Worm (Caenorhabditis elegans) whole organism, late embryonic: ENCODE results near the gene F59A6.10.

Experiments used
- C38D4.7 ChIP-seq: fragments of 200-800 bp; sonication (Bioruptor generic); optimal IDR thresholded peaks from 2 replicates; lab custom pipeline; 2018; ENCODE audit warnings: mild to moderate bottlenecking, missing genetic modification characterization, moderate library complexity, missing compliant biosample characterization
- F13H6.1 ChIP-seq: sonication (generic microtip); optimal IDR thresholded peaks from 2 replicates; lab custom pipeline; 2016; ENCODE audit warnings: missing genetic modification characterization, missing compliant biosample characterization
- K02D7.2 ChIP-seq: sonication (generic microtip); optimal IDR thresholded peaks from 2 replicates; lab custom pipeline; 2017; ENCODE audit warnings: mild to moderate bottlenecking, missing genetic modification characterization, missing compliant biosample characterization
- T23F11.4 ChIP-seq: fragments of 200-800 bp; sonication (Bioruptor generic); optimal IDR thresholded peaks from 2 replicates; lab custom pipeline; 2018; ENCODE audit warnings: mild to moderate bottlenecking, missing genetic modification characterization, missing compliant biosample characterization
- Y22D7AL.16 ChIP-seq: sonication (generic microtip); optimal IDR thresholded peaks from 2 replicates; lab custom pipeline; 2016; ENCODE audit warnings: missing genetic modification characterization, missing compliant biosample characterization
- ahr-1 ChIP-seq: sonication (generic microtip); optimal IDR thresholded peaks from 2 replicates; lab custom pipeline; 2016; ENCODE audit warnings: missing genetic modification characterization, missing compliant biosample characterization
- ama-1 ChIP-seq: fragments of 150-350 bp; optimal IDR thresholded peaks from 2 replicates; lab custom pipeline; 2014
- ceh-18 ChIP-seq: sonication (generic microtip); optimal IDR thresholded peaks from 2 replicates; lab custom pipeline; 2016; ENCODE audit warnings: missing genetic modification characterization, missing compliant biosample characterization
- ceh-22 ChIP-seq: sonication (generic microtip); optimal IDR thresholded peaks from 2 replicates; lab custom pipeline; 2017; ENCODE audit warnings: missing biosample characterization, missing genetic modification characterization
- ceh-30 ChIP-seq: fragments of 150-350 bp; optimal IDR thresholded peaks from 2 replicates; lab custom pipeline; 2014; ENCODE audit warnings: missing biosample characterization, missing genetic modification characterization
- ceh-31 ChIP-seq: sonication (generic microtip); optimal IDR thresholded peaks from 2 replicates; lab custom pipeline; 2016; ENCODE audit warnings: missing genetic modification characterization, missing compliant biosample characterization
- ceh-34 ChIP-seq: sonication (generic microtip); optimal IDR thresholded peaks from 2 replicates; lab custom pipeline; 2016; ENCODE audit warnings: mild to moderate bottlenecking, missing genetic modification characterization, missing compliant biosample characterization
- ceh-45 ChIP-seq: fragments of 200-800 bp; sonication (Bioruptor generic); IDR thresholded peaks from 2 replicates; pipeline ENCODE4 v1.3.6; 2022; ENCODE audit warnings: missing genetic modification reagents, missing genetic modification characterization, missing compliant biosample characterization
- ceh-6 ChIP-seq: fragments of 200-800 bp; sonication (Bioruptor generic); optimal IDR thresholded peaks from 2 replicates; lab custom pipeline; 2018; ENCODE audit warnings: mild to moderate bottlenecking, missing genetic modification characterization, missing compliant biosample characterization
- che-1 ChIP-seq: sonication (generic microtip); optimal IDR thresholded peaks from 2 replicates; lab custom pipeline; 2016; ENCODE audit warnings: mild to moderate bottlenecking, missing genetic modification characterization, missing compliant biosample characterization
- dve-1 ChIP-seq: sonication (generic microtip); optimal IDR thresholded peaks from 2 replicates; lab custom pipeline; 2017; ENCODE audit warnings: antibody characterized with exemption, mild to moderate bottlenecking, missing genetic modification characterization, missing compliant biosample characterization
- elt-2 ChIP-seq: sonication (generic microtip); optimal IDR thresholded peaks from 2 replicates; lab custom pipeline; 2016; ENCODE audit warnings: missing genetic modification reagents, missing genetic modification characterization, missing compliant biosample characterization
- ets-4 ChIP-seq: sonication (generic microtip); optimal IDR thresholded peaks from 2 replicates; lab custom pipeline; 2016; ENCODE audit warnings: missing genetic modification characterization, missing compliant biosample characterization
- eyg-1 ChIP-seq: sonication (generic microtip); optimal IDR thresholded peaks from 2 replicates; lab custom pipeline; 2016; ENCODE audit warnings: missing genotype, missing genetic modification characterization, missing compliant biosample characterization
- fkh-10 ChIP-seq: fragments of 150-350 bp; optimal IDR thresholded peaks from 2 replicates; lab custom pipeline; 2014; ENCODE audit warnings: missing biosample characterization, missing genetic modification reagents, missing genetic modification characterization
- fkh-6 ChIP-seq: sonication (generic microtip); optimal IDR thresholded peaks from 2 replicates; lab custom pipeline; 2016; ENCODE audit warnings: missing genetic modification characterization, missing compliant biosample characterization
- hlh-15 ChIP-seq: sonication (generic microtip); optimal IDR thresholded peaks from 2 replicates; lab custom pipeline; 2016; ENCODE audit warnings: missing genetic modification characterization, missing compliant biosample characterization
- lin-11 ChIP-seq: fragments of 200-800 bp; sonication (Bioruptor generic); optimal IDR thresholded peaks from 2 replicates; lab custom pipeline; 2018; ENCODE audit warnings: mild to moderate bottlenecking, missing genetic modification characterization, missing compliant biosample characterization
- nfya-1 ChIP-seq: sonication (generic microtip); optimal IDR thresholded peaks from 2 replicates; lab custom pipeline; 2017; ENCODE audit warnings: missing genetic modification characterization, mild to moderate bottlenecking, missing compliant biosample characterization, antibody characterized with exemption, moderate library complexity
- nhr-11 ChIP-seq: fragments of 150-350 bp; optimal IDR thresholded peaks from 2 replicates; lab custom pipeline; 2014; ENCODE audit warnings: missing biosample characterization, missing genetic modification characterization
- nhr-232 ChIP-seq: sonication (generic microtip); optimal IDR thresholded peaks from 2 replicates; lab custom pipeline; 2016; ENCODE audit warnings: missing genetic modification characterization, missing compliant biosample characterization
- npax-4 ChIP-seq: sonication (generic microtip); optimal IDR thresholded peaks from 2 replicates; lab custom pipeline; 2016; ENCODE audit warnings: missing genetic modification characterization, missing compliant biosample characterization
- odd-2 ChIP-seq: sonication (generic microtip); optimal IDR thresholded peaks from 2 replicates; lab custom pipeline; 2017; ENCODE audit warnings: antibody characterized with exemption, mild to moderate bottlenecking, missing genetic modification characterization, missing compliant biosample characterization
- pha-2 ChIP-seq: sonication (generic microtip); optimal IDR thresholded peaks from 2 replicates; lab custom pipeline; 2017; ENCODE audit warnings: mild to moderate bottlenecking, missing genetic modification characterization, missing compliant biosample characterization
- pros-1 ChIP-seq: fragments of 150-350 bp; optimal IDR thresholded peaks from 2 replicates; lab custom pipeline; 2014; ENCODE audit warnings: missing biosample characterization, missing genetic modification reagents, missing genetic modification characterization
- rnt-1 ChIP-seq: sonication (generic microtip); optimal IDR thresholded peaks from 2 replicates; lab custom pipeline; 2016; ENCODE audit warnings: missing genetic modification characterization, missing compliant biosample characterization
- sox-2 ChIP-seq: fragments of 200-800 bp; sonication (Bioruptor generic); IDR thresholded peaks from 2 replicates; pipeline ENCODE4 v1.3.6; 2022; ENCODE audit warnings: missing genetic modification reagents, missing genetic modification characterization, missing compliant biosample characterization
- sox-4 ChIP-seq: sonication (generic microtip); optimal IDR thresholded peaks from 2 replicates; lab custom pipeline; 2017; ENCODE audit warnings: mild to moderate bottlenecking, missing genetic modification characterization, inconsistent platforms, missing compliant biosample characterization
- syd-9 ChIP-seq: sonication (generic microtip); optimal IDR thresholded peaks from 2 replicates; lab custom pipeline; 2016; ENCODE audit warnings: mild to moderate bottlenecking, missing genetic modification characterization, moderate library complexity, missing compliant biosample characterization
- tbx-2 ChIP-seq: sonication (generic microtip); optimal IDR thresholded peaks from 2 replicates; lab custom pipeline; 2016; ENCODE audit warnings: missing genetic modification characterization, missing compliant biosample characterization
- unc-3 ChIP-seq, 2 experiments: fragments of 200-800 bp in 1 of 2; sonication (Bioruptor generic) in 1 of 2; sonication (generic microtip) in 1 of 2; conservative IDR thresholded peaks in 1 of 2; optimal IDR thresholded peaks in 1 of 2; 2 replicates each; pipeline versions ENCODE4 v1.3.6 to Lab custom; 2016 to 2022; ENCODE audit warnings: missing compliant biosample characterization in 2 of 2, missing genetic modification characterization in 2 of 2, missing genetic modification reagents in 1 of 2
- unc-86 ChIP-seq: sonication (generic microtip); optimal IDR thresholded peaks from 2 replicates; lab custom pipeline; 2016; ENCODE audit warnings: missing genetic modification characterization, missing compliant biosample characterization
- ztf-16 ChIP-seq: sonication (generic microtip); optimal IDR thresholded peaks from 2 replicates; lab custom pipeline; 2017; ENCODE audit warnings: missing genetic modification characterization, missing compliant biosample characterization

F59A6.10 gene

ce11 chrII:5033935-5034334 lies 30.2 kb downstream of the F59A6.10 start, which contains the start of gene F33G12.3:
TSS of gene F33G12.3 (minus strand) at chrII:5034035.
- TF ChIP-seq nfya-1 (no peak), pha-2 (tag; lab: Kevin White, UChicago) (no peak), nhr-232 (no peak), ceh-18 (tag; lab: Kevin White, UChicago) (no peak), fkh-6 (tag; lab: Kevin White, UChicago) (no peak), unc-86 (tag; lab: Kevin White, UChicago) (no peak), fkh-10 (GFP tag; lab: Kevin White, UChicago) (no peak), hlh-15 (tag; lab: Kevin White, UChicago) (no peak), ceh-30 (tag; lab: Kevin White, UChicago) (no peak), ceh-6 (GFP tag; lab: Kevin White, UChicago) (no peak)

ce11 chrII:5036128-5036527 lies 32.4 kb downstream of the F59A6.10 start, which contains the start of gene lrr-1:
TSS of gene lrr-1 (minus strand) at chrII:5036439.
- no peak for TF ChIP-seq ama-1 (lab: Kevin White, UChicago)
- TF ChIP-seq ceh-45 (GFP tag; lab: Robert Waterston, UW), result no peak
- TF ChIP-seq eyg-1 (tag; lab: Kevin White, UChicago), result no peak
- no peak for TF ChIP-seq che-1 (tag; lab: Kevin White, UChicago)
- TF ChIP-seq pros-1 (tag; lab: Kevin White, UChicago), result no peak
- TF ChIP-seq K02D7.2 (tag; lab: Kevin White, UChicago), result no peak
- no peak for TF ChIP-seq unc-3 (GFP tag; conservative IDR thresholded peaks at IDR 0.05; lab: Robert Waterston, UW)
- no peak for TF ChIP-seq unc-3 (tag; optimal IDR thresholded peaks at IDR 0.05; lab: Kevin White, UChicago)
- TF ChIP-seq Y22D7AL.16 (tag; lab: Kevin White, UChicago), result no peak
- TF ChIP-seq dve-1, result no peak
- TF ChIP-seq T23F11.4 (GFP tag; lab: Kevin White, UChicago), result no peak
- TF ChIP-seq ceh-34 (tag; lab: Kevin White, UChicago), result no peak
- no peak for TF ChIP-seq ceh-22

- TF ChIP-seq ceh-31, result no peak
- no peak for TF ChIP-seq npax-4 (tag; lab: Kevin White, UChicago)
- TF ChIP-seq elt-2 (tag; lab: Kevin White, UChicago), result peak; percentile 45
- no peak for TF ChIP-seq ceh-45 (GFP tag; lab: Robert Waterston, UW)
- TF ChIP-seq ets-4 (tag; lab: Kevin White, UChicago), result no peak
- TF ChIP-seq T23F11.4 (GFP tag; lab: Kevin White, UChicago), result no peak
- no peak for TF ChIP-seq sox-4 (tag; lab: Kevin White, UChicago)
- TF ChIP-seq, all 69 proteins: peak for 1
Measured at ce11 chrII:5039912-5040311, 36.2 kb downstream of the F59A6.10 start, which contains the start of gene golg-2. TSS of gene golg-2 (minus strand) at chrII:5040091.

ce11 chrII:5040631-5041156 lies 36.9 kb downstream of the F59A6.10 start, which contains the start of gene F33G12.7:
TSS of gene F33G12.7 (minus strand) at chrII:5040681.
- TF ChIP-seq odd-2 (tag; lab: Kevin White, UChicago) (no peak), elt-2 (tag; lab: Kevin White, UChicago) (peak; percentile 62)

- TF ChIP-seq C38D4.7 (GFP tag; lab: Kevin White, UChicago), result no peak
- no peak for TF ChIP-seq hlh-15 (tag; lab: Kevin White, UChicago)
- no peak for TF ChIP-seq K02D7.2 (tag; lab: Kevin White, UChicago)
- TF ChIP-seq ceh-18 (tag; lab: Kevin White, UChicago), result no peak
- TF ChIP-seq ceh-31, result no peak
- no peak for TF ChIP-seq tbx-2 (tag; lab: Kevin White, UChicago)
- no peak for TF ChIP-seq ztf-16 (tag; lab: Kevin White, UChicago)
- TF ChIP-seq lin-11 (tag; lab: Kevin White, UChicago), result no peak
- no peak for TF ChIP-seq rnt-1 (tag; lab: Kevin White, UChicago)
- no peak for TF ChIP-seq ceh-22
- TF ChIP-seq nhr-11 (tag; lab: Kevin White, UChicago), result no peak
- TF ChIP-seq F13H6.1 (tag; lab: Kevin White, UChicago), result no peak
- TF ChIP-seq syd-9, result no peak
- TF ChIP-seq sox-2, result no peak
- TF ChIP-seq sox-4 (tag; lab: Kevin White, UChicago), result no peak
- no peak for TF ChIP-seq ahr-1 (tag; lab: Kevin White, UChicago)
Measured at ce11 chrII:5042381-5042930, 38.7 kb downstream of the F59A6.10 start.
